Worm (Caenorhabditis elegans) whole organism, midembryonic: ENCODE data around the gene C26B2.8.

Experiments used
- T22C8.4 ChIP-seq: fragments of 200-800 bp; sonication (Bioruptor generic); IDR thresholded peaks from 2 replicates; pipeline ENCODE4 v1.3.6; 2022; ENCODE audit warnings: missing genetic modification characterization, missing compliant biosample characterization
- cog-1 ChIP-seq: sonication (generic microtip); optimal IDR thresholded peaks from 2 replicates; lab custom pipeline; 2016; ENCODE audit warnings: missing genetic modification characterization, missing compliant biosample characterization
- flt-1 ChIP-seq: fragments of 200-800 bp; sonication (Bioruptor generic); IDR thresholded peaks from 2 replicates; pipeline ENCODE4 v1.3.6; 2022; ENCODE audit warnings: missing genetic modification characterization, missing compliant biosample characterization
- med-1 ChIP-seq: sonication (generic microtip); optimal IDR thresholded peaks from 2 replicates; lab custom pipeline; 2017; ENCODE audit warnings: missing genetic modification characterization, mild to moderate bottlenecking, missing compliant biosample characterization, antibody characterized with exemption, missing genetic modification reagents; ENCODE audit not compliant: insufficient read depth
- ref-1 ChIP-seq: fragments of 200-800 bp; sonication (Bioruptor generic); conservative IDR thresholded peaks from 2 replicates; pipeline ENCODE4 v1.3.6; 2022; ENCODE audit warnings: missing genetic modification reagents, missing genetic modification characterization, missing compliant biosample characterization
- tab-1 ChIP-seq: fragments of 200-800 bp; sonication (Bioruptor generic); IDR thresholded peaks from 2 replicates; pipeline ENCODE4 v1.3.6; 2022; ENCODE audit warnings: missing genetic modification characterization, missing compliant biosample characterization

DNA sequence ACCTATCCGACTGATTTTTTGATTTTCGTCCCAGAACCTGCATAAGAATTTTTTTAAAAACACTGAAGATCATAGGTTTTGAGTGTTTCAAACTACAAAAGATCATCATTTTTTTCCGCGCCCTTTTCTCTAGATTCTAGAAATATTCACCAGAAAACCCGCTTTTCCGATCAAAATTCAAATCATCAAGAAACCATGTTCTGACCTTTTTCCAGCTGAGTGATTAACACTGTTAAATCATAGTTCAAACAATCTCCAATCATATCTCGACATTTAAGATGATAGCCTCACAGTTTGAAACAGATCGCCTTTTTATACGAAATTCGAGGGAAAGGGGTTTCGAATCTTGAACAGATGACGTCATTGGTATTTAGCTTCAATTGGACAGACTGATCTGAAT lies 29.8 kb downstream of the C26B2.8 start:
- TF ChIP-seq med-1: no peak
- no peak for TF ChIP-seq flt-1 (GFP tag; lab: Robert Waterston, UW)
- no peak for TF ChIP-seq tab-1 (GFP tag; lab: Robert Waterston, UW)
- TF ChIP-seq ref-1 (GFP tag; lab: Robert Waterston, UW): no peak
- no peak for TF ChIP-seq cog-1 (tag; lab: Kevin White, UChicago)
- no peak for TF ChIP-seq T22C8.4 (GFP tag; lab: Robert Waterston, UW)
